Worm (Caenorhabditis elegans): ENCODE measurements around the gene npr-33.

DNA sequence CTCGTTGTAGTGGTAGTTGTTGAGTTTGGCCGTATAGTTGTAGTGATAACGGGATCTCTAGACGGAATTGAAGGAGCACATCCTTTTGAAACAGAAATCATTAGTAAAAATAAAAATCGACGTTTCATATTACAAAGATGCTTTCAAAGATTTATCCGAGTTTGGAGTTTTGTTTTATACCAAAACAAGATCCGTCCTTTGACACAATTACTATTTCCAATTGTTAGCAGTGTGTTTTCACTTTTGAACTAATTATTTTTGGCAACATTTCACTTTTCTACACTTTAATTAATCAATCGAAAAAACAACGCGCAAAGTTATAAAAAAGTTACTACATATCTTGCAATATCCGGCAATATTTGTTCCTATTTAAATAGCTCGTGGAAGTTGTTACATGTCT, 6.6 kb downstream of the npr-33 start, which contains the start of the genes F31B9.4 and F31B9.2:
- TF ChIP-seq zag-1 (tag; optimal IDR thresholded peaks at IDR 0.05) (no peak), egl-27 (tag; optimal IDR thresholded peaks at IDR 0.05) (no peak), skn-1 (tag; optimal IDR thresholded peaks at IDR 0.05) (no peak), pha-4 (tag; optimal IDR thresholded peaks at IDR 0.05) (no peak), lin-15B (tag; optimal IDR thresholded peaks at IDR 0.05) (no peak), fkh-10 (GFP tag; optimal IDR thresholded peaks at IDR 0.05) (no peak), nhr-25 (tag; optimal IDR thresholded peaks at IDR 0.05) (no peak), aly-2 (tag; optimal IDR thresholded peaks at IDR 0.05) (no peak), unc-62 (GFP tag; optimal IDR thresholded peaks at IDR 0.05) (no peak), lin-39 (tag; optimal IDR thresholded peaks at IDR 0.05) (no peak)
